Worm (Caenorhabditis elegans): ENCODE results near the gene zipt-7.1.

The zipt-7.1 gene

DNA sequence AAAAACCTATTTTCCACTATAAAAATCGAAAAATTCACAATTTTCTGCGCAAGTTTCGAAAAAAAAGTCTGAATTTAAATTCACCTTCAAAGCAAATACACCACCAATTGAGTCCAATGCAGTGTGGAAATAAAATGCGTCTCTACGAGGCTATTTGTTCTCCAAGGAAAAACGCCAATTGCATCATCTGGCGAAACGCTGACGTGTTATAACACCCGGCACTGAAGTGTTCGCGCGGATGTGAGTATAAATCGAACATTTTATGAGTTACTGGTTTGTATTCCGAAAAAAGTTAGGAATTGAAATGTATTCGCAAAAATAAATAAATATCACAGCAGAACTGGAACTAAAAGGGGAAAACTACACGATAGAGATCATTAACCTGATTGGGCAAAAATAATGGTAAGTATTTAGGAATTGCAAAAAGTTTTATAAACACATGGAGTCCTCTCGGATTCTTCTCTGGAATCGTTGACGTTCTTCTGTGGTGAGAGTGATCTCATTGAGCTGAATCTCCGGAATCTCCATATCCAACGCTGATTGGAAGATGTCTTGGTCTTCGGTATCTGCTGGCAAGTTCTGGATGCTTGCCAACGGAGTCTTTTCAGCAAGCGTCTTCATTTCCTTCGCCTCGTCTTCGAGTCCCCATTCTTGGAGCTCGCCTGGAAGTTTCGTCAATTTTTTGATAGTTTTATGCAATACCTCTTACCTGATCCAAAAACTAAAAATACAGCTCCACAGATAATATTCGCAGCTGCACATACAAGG, at the start of gene zipt-7.1:
Gene zipt-7.1 (minus strand): TSS at position 232 of the 768 bp plus-strand sequence.
- TF ChIP-seq D1046.2 (GFP tag; IDR thresholded peaks at IDR 0.05) (no peak), dve-1 (tag; optimal IDR thresholded peaks at IDR 0.05; ENCODE audit: insufficient read depth) (peak; percentile 0), lin-38 (GFP tag; IDR thresholded peaks at IDR 0.05) (0 out of 2 replicates have a peak, but pooled peaks have one; percentile 10), spr-3 (GFP tag; optimal IDR thresholded peaks at IDR 0.05) (no peak), mep-1 (tag; optimal IDR thresholded peaks at IDR 0.05) (no peak), ztf-7 (tag; optimal IDR thresholded peaks at IDR 0.05) (peak; percentile 48), lsy-2 (tag; optimal IDR thresholded peaks at IDR 0.05) (no peak)

- TF ChIP-seq mes-2 (tag; optimal IDR thresholded peaks at IDR 0.05; ENCODE audit: poor library complexity, severe bottlenecking) (peak; percentile 27), lin-38 (GFP tag; IDR thresholded peaks at IDR 0.05) (peak; percentile 40), lsy-2 (tag; optimal IDR thresholded peaks at IDR 0.05) (peak in 1 of 2 experiments; percentile 51), aha-1 (tag) (peak; percentile 79), aly-2 (tag; optimal IDR thresholded peaks at IDR 0.05) (no peak), spr-3 (GFP tag; optimal IDR thresholded peaks at IDR 0.05) (no peak)
Measured at ce11 chrIV:17335031-17335430, 47.1 kb upstream of the zipt-7.1 start, which contains the start of gene C49C3.8. Gene C49C3.8, plus strand, starts transcription at chrIV:17335203.

- TF ChIP-seq dve-1 (tag; optimal IDR thresholded peaks at IDR 0.05; ENCODE audit: insufficient read depth) (peak; percentile 45), hmg-1.1 (GFP tag; IDR thresholded peaks at IDR 0.05) (0 out of 2 replicates have a peak, but pooled peaks have one; percentile 8), skn-1 (tag; optimal IDR thresholded peaks at IDR 0.05) (no peak), nhr-76 (tag; optimal IDR thresholded peaks at IDR 0.05) (no peak), ztf-7 (tag; optimal IDR thresholded peaks at IDR 0.05) (no peak), F26F4.8 (GFP tag; conservative IDR thresholded peaks at IDR 0.05) (no peak), nhr-111 (GFP tag; optimal IDR thresholded peaks at IDR 0.05) (no peak), lin-38 (GFP tag; IDR thresholded peaks at IDR 0.05) (peak; percentile 48; the same call in 1 of the 2 replicates), hlh-30 (tag; optimal IDR thresholded peaks at IDR 0.05; ENCODE audit: insufficient read depth) (peak; percentile 96), rbr-2 (tag; optimal IDR thresholded peaks at IDR 0.05) (peak; percentile 10), mep-1 (tag; optimal IDR thresholded peaks at IDR 0.05) (peak; percentile 42), jun-1 (tag; optimal IDR thresholded peaks at IDR 0.05) (no peak), nhr-10 (tag; optimal IDR thresholded peaks at IDR 0.05) (no peak), ceh-28 (tag; optimal IDR thresholded peaks at IDR 0.05) (no peak), nhr-77 (tag; optimal IDR thresholded peaks at IDR 0.05) (no peak), zfp-2 (tag; optimal IDR thresholded peaks at IDR 0.05) (no peak), nhr-25 (tag; optimal IDR thresholded peaks at IDR 0.05; ENCODE audit: borderline replicate concordance, insufficient read depth) (no peak), hlh-11 (tag; optimal IDR thresholded peaks at IDR 0.05) (peak; percentile 28), saeg-2 (GFP tag; IDR thresholded peaks at IDR 0.05) (no peak), unc-130 (GFP tag; optimal IDR thresholded peaks at IDR 0.05) (no peak), dmd-6 (GFP tag; IDR thresholded peaks at IDR 0.05) (no peak), snpc-1.2 (GFP tag; IDR thresholded peaks at IDR 0.05) (no peak), F37D6.2 (tag; optimal IDR thresholded peaks at IDR 0.05) (no peak), F44E2.7 (GFP tag; IDR thresholded peaks at IDR 0.05) (no peak), hif-1 (tag; optimal IDR thresholded peaks at IDR 0.05) (peak in 1 of 2 experiments; percentile 83), egl-43 (GFP tag; IDR thresholded peaks at IDR 0.05) (no peak), mes-2 (tag; optimal IDR thresholded peaks at IDR 0.05; ENCODE audit: poor library complexity, severe bottlenecking) (peak; percentile 47), nhr-28 (tag; optimal IDR thresholded peaks at IDR 0.05) (peak; percentile 21), ctbp-1 (GFP tag; IDR thresholded peaks at IDR 0.05) (no peak), F10B5.3 (tag; optimal IDR thresholded peaks at IDR 0.05) (no peak), lin-39 (tag; optimal IDR thresholded peaks at IDR 0.05) (no peak), daf-16 (GFP tag; optimal IDR thresholded peaks at IDR 0.05) (no peak), daf-16 (tag; optimal IDR thresholded peaks at IDR 0.05) (peak; percentile 23), aha-1 (tag) (no peak), unc-62 (GFP tag; optimal IDR thresholded peaks at IDR 0.05 in 1 of 2) (peak in 1 of 2 experiments; percentile 80), unc-62 (tag; optimal IDR thresholded peaks at IDR 0.05) (no peak), madf-5 (GFP tag; IDR thresholded peaks at IDR 0.05) (no peak), lsy-2 (tag; optimal IDR thresholded peaks at IDR 0.05) (peak in 1 of 2 experiments; percentile 54), ceh-44 (GFP tag; IDR thresholded peaks at IDR 0.05) (no peak)
Measured at ce11 chrIV:17333542-17334281, 45.8 kb upstream of the zipt-7.1 start, which contains the start of gene C49C3.15. Gene C49C3.15, plus strand, starts transcription at chrIV:17334231.

Measured in whole organism, L4 larva.